Fruit fly (Drosophila melanogaster) whole organism, embryonic: ENCODE data around the gene Rabex-5.
A peak's percentile ranks its signal among the peaks of the same experiment; 100 is the strongest.

Experiments used
- ATbp ChIP-seq: fragments of 200-800 bp; sonication (Bioruptor generic); optimal IDR thresholded peaks from 2 replicates; lab custom pipeline; 2017; ENCODE audit warnings: missing biosample characterization, mild to moderate bottlenecking, missing genetic modification characterization, missing genetic modification reagents
- Antp ChIP-seq: fragments of 200-800 bp; sonication (Bioruptor generic); optimal IDR thresholded peaks from 3 replicates; lab custom pipeline; 2016; ENCODE audit warnings: missing biosample characterization, missing genetic modification characterization
- BtbVII ChIP-seq: fragments of 200-800 bp; sonication (Bioruptor generic); optimal IDR thresholded peaks from 3 replicates; lab custom pipeline; 2017; ENCODE audit warnings: missing biosample characterization, mild to moderate bottlenecking, missing genetic modification characterization
- Bteb2 ChIP-seq: fragments of 200-800 bp; sonication (Bioruptor generic); optimal IDR thresholded peaks from 2 replicates; lab custom pipeline; 2016; ENCODE audit warnings: missing biosample characterization, missing genetic modification characterization
- CG10979 ChIP-seq: fragments of 200-800 bp; sonication (Bioruptor generic); optimal IDR thresholded peaks from 2 replicates; lab custom pipeline; 2018; ENCODE audit warnings: missing biosample characterization, mild to moderate bottlenecking, missing genetic modification characterization, moderate library complexity
- CG11695 ChIP-seq: fragments of 200-800 bp; sonication (Bioruptor generic); IDR thresholded peaks from 3 replicates; pipeline ENCODE4 v1.3.6; 2022; ENCODE audit warnings: missing biosample characterization, missing genetic modification characterization
- CG12659 ChIP-seq: fragments of 200-800 bp; sonication (Bioruptor generic); optimal IDR thresholded peaks from 3 replicates; lab custom pipeline; 2017; ENCODE audit warnings: mild to moderate bottlenecking, missing biosample characterization, missing genetic modification reagents, missing genetic modification characterization
- CG13775 ChIP-seq: fragments of 200-800 bp; sonication (Bioruptor generic); optimal IDR thresholded peaks from 3 replicates; lab custom pipeline; 2017; ENCODE audit warnings: missing biosample characterization, mild to moderate bottlenecking, missing genetic modification characterization
- CG15073 ChIP-seq: fragments of 200-800 bp; sonication (Bioruptor generic); optimal IDR thresholded peaks from 2 replicates; lab custom pipeline; 2016; ENCODE audit warnings: missing biosample characterization, missing genetic modification characterization
- CG15479 ChIP-seq: fragments of 200-800 bp; sonication (Bioruptor generic); optimal IDR thresholded peaks from 3 replicates; lab custom pipeline; 2019; ENCODE audit warnings: missing biosample characterization, mild to moderate bottlenecking, missing genetic modification characterization, moderate library complexity
- CG2129 ChIP-seq: fragments of 200-800 bp; sonication (Bioruptor generic); IDR thresholded peaks from 2 replicates; pipeline ENCODE4 v1.3.6; 2022; ENCODE audit warnings: missing biosample characterization, missing genetic modification characterization; ENCODE audit not compliant: partially characterized antibody
- CG2678 ChIP-seq: fragments of 200-800 bp; sonication (Bioruptor generic); optimal IDR thresholded peaks from 3 replicates; lab custom pipeline; 2019; ENCODE audit warnings: missing biosample characterization, mild to moderate bottlenecking, missing genetic modification characterization, moderate library complexity
- CG30020 ChIP-seq: fragments of 200-800 bp; optimal IDR thresholded peaks from 2 replicates; lab custom pipeline; 2019; ENCODE audit warnings: missing biosample characterization, mild to moderate bottlenecking, missing genetic modification characterization, moderate library complexity
- CG31224 ChIP-seq: fragments of 200-800 bp; sonication (Bioruptor generic); IDR thresholded peaks from 2 replicates; pipeline ENCODE4 v1.3.6; 2022; ENCODE audit warnings: missing biosample characterization, missing genetic modification characterization
- CG3407 ChIP-seq: fragments of 200-800 bp; sonication (Bioruptor generic); optimal IDR thresholded peaks from 2 replicates; lab custom pipeline; 2018; ENCODE audit warnings: missing biosample characterization, mild to moderate bottlenecking, missing genetic modification characterization
- CG3995 ChIP-seq: fragments of 200-800 bp; sonication (Bioruptor generic); optimal IDR thresholded peaks from 3 replicates; lab custom pipeline; 2016; ENCODE audit warnings: missing biosample characterization, missing genetic modification characterization
- CG4854 ChIP-seq: fragments of 200-800 bp; sonication (Bioruptor generic); optimal IDR thresholded peaks from 2 replicates; lab custom pipeline; 2016; ENCODE audit warnings: missing biosample characterization, missing genetic modification characterization, inconsistent platforms
- CG6175 ChIP-seq: fragments of 200-800 bp; sonication (Bioruptor generic); IDR thresholded peaks from 3 replicates; pipeline ENCODE4 v1.3.6; 2022; ENCODE audit warnings: missing biosample characterization, missing genetic modification characterization
- CG9797 ChIP-seq: fragments of 200-800 bp; sonication (Bioruptor generic); optimal IDR thresholded peaks from 3 replicates; lab custom pipeline; 2018; ENCODE audit warnings: missing biosample characterization, mild to moderate bottlenecking, missing genetic modification characterization
- D ChIP-seq, 2 experiments: fragments of 200-800 bp in 1 of 2; fragments of >200 bp in 1 of 2; sonication (Bioruptor generic) in 1 of 2; optimal IDR thresholded peaks; 2 replicates in 1 of 2; 3 replicates in 1 of 2; lab custom pipeline; 2017; ENCODE audit warnings: mild to moderate bottlenecking in 1 of 2, missing biosample characterization in 1 of 2, missing genetic modification characterization in 1 of 2, missing genetic modification reagents in 1 of 2
- Deaf1 ChIP-seq: fragments of 200-800 bp; optimal IDR thresholded peaks from 3 replicates; lab custom pipeline; 2019; ENCODE audit warnings: missing biosample characterization, mild to moderate bottlenecking, missing genetic modification characterization, moderate library complexity
- Dek ChIP-seq: fragments of 200-800 bp; sonication (Bioruptor generic); optimal IDR thresholded peaks from 3 replicates; lab custom pipeline; 2019; ENCODE audit warnings: missing biosample characterization, mild to moderate bottlenecking, missing genetic modification characterization, moderate library complexity
- Dp ChIP-seq: fragments of 200-800 bp; sonication (Bioruptor generic); optimal IDR thresholded peaks from 2 replicates; lab custom pipeline; 2018; ENCODE audit warnings: missing biosample characterization, mild to moderate bottlenecking, missing genetic modification characterization, moderate library complexity
- E2f2 ChIP-seq: fragments of 200-800 bp; sonication (Bioruptor generic); IDR thresholded peaks from 2 replicates; pipeline ENCODE4 v1.3.6; 2022; ENCODE audit warnings: missing biosample characterization, missing genetic modification characterization
- Ets65A ChIP-seq: fragments of 200-800 bp; sonication (Bioruptor generic); peaks from one replicate; lab custom pipeline; 2016; ENCODE audit warnings: missing biosample characterization, missing genetic modification characterization
- Med ChIP-seq: fragments of 200-800 bp; sonication (Bioruptor generic); peaks from one replicate; lab custom pipeline; 2016; ENCODE audit warnings: missing biosample characterization, missing genetic modification characterization, mild to moderate bottlenecking, inconsistent platforms, moderate library complexity
- NC2α ChIP-seq: fragments of 200-800 bp; sonication (Bioruptor generic); optimal IDR thresholded peaks from 2 replicates; lab custom pipeline; 2016; ENCODE audit warnings: missing biosample characterization, missing genetic modification characterization
- Neu2 ChIP-seq: fragments of 200-800 bp; sonication (Bioruptor generic); optimal IDR thresholded peaks from 3 replicates; lab custom pipeline; 2016; ENCODE audit warnings: missing biosample characterization, missing genetic modification characterization, borderline replicate concordance
- Sin3A ChIP-seq: fragments of >200 bp; optimal IDR thresholded peaks from 2 replicates; lab custom pipeline; 2018
- Sox100B ChIP-seq: fragments of 200-800 bp; sonication (Bioruptor generic); optimal IDR thresholded peaks from 3 replicates; lab custom pipeline; 2018; ENCODE audit warnings: missing biosample characterization, mild to moderate bottlenecking, missing genetic modification characterization
- Sry-δ ChIP-seq: fragments of 200-800 bp; sonication (Bioruptor generic); optimal IDR thresholded peaks from 2 replicates; lab custom pipeline; 2016; ENCODE audit warnings: missing biosample characterization, missing genetic modification characterization
- Vsx1 ChIP-seq: fragments of 200-800 bp; sonication (Bioruptor generic); optimal IDR thresholded peaks from 2 replicates; lab custom pipeline; 2017; ENCODE audit warnings: missing biosample characterization, mild to moderate bottlenecking, missing genetic modification characterization, missing genetic modification reagents
- Xrp1 ChIP-seq: fragments of 200-800 bp; sonication (Bioruptor generic); IDR thresholded peaks from 2 replicates; pipeline ENCODE4 v1.3.6; 2022; ENCODE audit warnings: missing biosample characterization, missing genetic modification characterization
- amos ChIP-seq: fragments of 200-800 bp; sonication (Bioruptor generic); IDR thresholded peaks from 2 replicates; pipeline ENCODE4 v1.3.6; 2022; ENCODE audit warnings: missing biosample characterization, missing genetic modification characterization; ENCODE audit not compliant: partially characterized antibody
- danr ChIP-seq: fragments of 200-800 bp; sonication (Bioruptor generic); IDR thresholded peaks from 2 replicates; pipeline ENCODE4 v1.3.6; 2022; ENCODE audit warnings: missing biosample characterization, missing genetic modification characterization
- dpn ChIP-seq, 2 experiments: fragments of 200-800 bp; sonication (Bioruptor generic); optimal IDR thresholded peaks; 3 replicates each; lab custom pipeline; 2016; ENCODE audit warnings: missing biosample characterization in 2 of 2, missing genetic modification characterization in 2 of 2
- hbn ChIP-seq: fragments of 200-800 bp; sonication (Bioruptor generic); IDR thresholded peaks from 2 replicates; pipeline ENCODE4 v1.3.6; 2022; ENCODE audit warnings: missing biosample characterization, missing genetic modification characterization; ENCODE audit not compliant: partially characterized antibody
- klu ChIP-seq: fragments of 200-800 bp; sonication (Bioruptor generic); IDR thresholded peaks from 2 replicates; pipeline ENCODE4 v1.3.6; 2022; ENCODE audit warnings: missing biosample characterization, missing genetic modification characterization
- lilli ChIP-seq: fragments of 200-800 bp; sonication (Bioruptor generic); optimal IDR thresholded peaks from 3 replicates; lab custom pipeline; 2016; ENCODE audit warnings: missing biosample characterization, missing genetic modification characterization
- nerfin-1 ChIP-seq: fragments of 200-800 bp; sonication (Bioruptor generic); optimal IDR thresholded peaks from 3 replicates; lab custom pipeline; 2019; ENCODE audit warnings: missing biosample characterization, mild to moderate bottlenecking, missing genetic modification characterization, moderate library complexity
- onecut ChIP-seq: fragments of 200-800 bp; sonication (Bioruptor generic); IDR thresholded peaks from 2 replicates; pipeline ENCODE4 v1.3.6; 2022; ENCODE audit warnings: missing biosample characterization, missing genetic modification characterization
- p53 ChIP-seq: fragments of 200-800 bp; sonication (Bioruptor generic); optimal IDR thresholded peaks from 2 replicates; lab custom pipeline; 2016; ENCODE audit warnings: missing biosample characterization, missing genetic modification characterization
- pho ChIP-seq: fragments of 200-800 bp; sonication (Bioruptor generic); optimal IDR thresholded peaks from 2 replicates; lab custom pipeline; 2016; ENCODE audit warnings: missing biosample characterization, missing genetic modification characterization
- phol ChIP-seq: fragments of 200-800 bp; sonication (Bioruptor generic); optimal IDR thresholded peaks from 3 replicates; lab custom pipeline; 2018; ENCODE audit warnings: missing biosample characterization, mild to moderate bottlenecking, missing genetic modification characterization, moderate library complexity
- pzg ChIP-seq: fragments of 200-800 bp; sonication (Bioruptor generic); optimal IDR thresholded peaks from 3 replicates; lab custom pipeline; 2018; ENCODE audit warnings: missing biosample characterization, mild to moderate bottlenecking, missing genetic modification characterization, moderate library complexity
- row ChIP-seq: fragments of 200-800 bp; sonication (Bioruptor generic); IDR thresholded peaks from 3 replicates; pipeline ENCODE4 v1.3.6; 2022; ENCODE audit warnings: missing biosample characterization, missing genetic modification characterization
- scrt ChIP-seq: fragments of 200-800 bp; sonication (Bioruptor generic); optimal IDR thresholded peaks from 2 replicates; lab custom pipeline; 2018; ENCODE audit warnings: missing biosample characterization, mild to moderate bottlenecking, missing genetic modification characterization, moderate library complexity
- sens ChIP-seq: fragments of 200-800 bp; sonication (Bioruptor generic); peaks from one replicate; lab custom pipeline; 2016; ENCODE audit warnings: missing biosample characterization, missing genetic modification characterization
- seq ChIP-seq: fragments of 200-800 bp; sonication (Bioruptor generic); IDR thresholded peaks from 2 replicates; pipeline ENCODE4 v1.3.6; 2022; ENCODE audit warnings: missing biosample characterization, missing genetic modification characterization
- sisA ChIP-seq: fragments of 200-800 bp; sonication (Bioruptor generic); IDR thresholded peaks from 2 replicates; pipeline ENCODE4 v1.3.6; 2022; ENCODE audit warnings: missing biosample characterization, missing genetic modification characterization
- stwl ChIP-seq: fragments of 200-800 bp; sonication (Bioruptor generic); optimal IDR thresholded peaks from 3 replicates; lab custom pipeline; 2018; ENCODE audit warnings: missing biosample characterization, mild to moderate bottlenecking, missing genetic modification characterization, moderate library complexity
- zf30C ChIP-seq: fragments of 200-800 bp; sonication (Bioruptor generic); optimal IDR thresholded peaks from 3 replicates; lab custom pipeline; 2018; ENCODE audit warnings: missing biosample characterization, mild to moderate bottlenecking, missing genetic modification characterization

Gene Rabex-5

dm6 chr3L:1329724-1330123, 34.0 kb downstream of the Rabex-5 start, which contains the start of gene ND-ACP (continued):
- TF ChIP-seq Bteb2 (GFP tag; lab: Kevin White, UChicago) (no peak), CG6175 (GFP tag; lab: Robert Waterston, UW) (no peak), amos (GFP tag; lab: Robert Waterston, UW) (no peak), D (optimal IDR thresholded peaks at IDR 0.05; lab: Kevin White, UChicago) (no peak), D (GFP tag; optimal IDR thresholded peaks at IDR 0.05; lab: Kevin White, UChicago) (no peak), phol (tag; lab: Kevin White, UChicago) (peak; percentile 23), seq (GFP tag; lab: Robert Waterston, UW) (no peak), Antp (GFP tag; lab: Kevin White, UChicago) (no peak), stwl (peak; percentile 56), Dp (GFP tag; lab: Kevin White, UChicago) (peak; percentile 92), p53 (no peak), CG3995 (GFP tag; lab: Kevin White, UChicago) (peak; percentile 56), CG13775 (GFP tag; lab: Kevin White, UChicago) (no peak), CG9797 (peak; percentile 89), nerfin-1 (no peak), lilli (GFP tag; lab: Kevin White, UChicago) (no peak), CG10979 (tag; lab: Kevin White, UChicago) (no peak), Med (GFP tag; lab: Kevin White, UChicago) (peak; percentile 67), hbn (GFP tag; lab: Robert Waterston, UW) (no peak), danr (no peak), Neu2 (GFP tag; lab: Kevin White, UChicago) (no peak), CG15479 (GFP tag; lab: Kevin White, UChicago) (peak; percentile 51), CG3407 (GFP tag; lab: Kevin White, UChicago) (no peak), sisA (no peak), klu (GFP tag; lab: Robert Waterston, UW) (no peak), Xrp1 (GFP tag; lab: Robert Waterston, UW) (no peak), zf30C (GFP tag; lab: Kevin White, UChicago) (no peak), ATbp (GFP tag; lab: Kevin White, UChicago) (no peak), dpn (GFP tag; optimal IDR thresholded peaks at IDR 0.05; lab: Kevin White, UChicago) (no peak), pzg (peak; percentile 74), CG30020 (tag; lab: Kevin White, UChicago) (peak; percentile 32), E2f2 (GFP tag; lab: Robert Waterston, UW) (peak; percentile 91), Sry-δ (peak; percentile 42), Dek (no peak), Sin3A (lab: Kevin White, UChicago) (peak; percentile 78), CG31224 (GFP tag; lab: Robert Waterston, UW) (no peak), CG12659 (GFP tag; lab: Kevin White, UChicago) (peak; percentile 37), CG2129 (GFP tag; lab: Robert Waterston, UW) (no peak), BtbVII (GFP tag; lab: Kevin White, UChicago) (no peak), NC2α (GFP tag; lab: Kevin White, UChicago) (no peak)

DNA sequence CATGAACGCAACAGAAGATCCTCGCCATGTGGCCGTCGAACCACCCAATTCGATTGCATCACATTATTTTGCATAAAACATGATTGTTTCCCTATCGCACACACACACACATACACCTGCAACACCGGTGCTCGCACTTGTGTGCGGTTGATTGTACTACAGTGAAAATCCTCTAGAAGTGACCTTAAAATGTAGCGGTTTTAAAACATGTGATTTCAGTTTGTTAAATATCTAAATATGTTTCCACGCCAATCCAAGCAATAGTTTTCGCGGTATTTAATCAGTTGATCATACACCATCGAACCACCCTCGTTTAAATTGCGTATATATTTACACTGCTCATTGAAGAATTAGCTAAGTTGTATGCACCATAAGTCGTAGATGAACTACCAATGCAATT, 34.7 kb downstream of the Rabex-5 start:
- TF ChIP-seq Ets65A (GFP tag; lab: Kevin White, UChicago) (peak; percentile 2), row (peak; percentile 20; the same call in 1 of the 3 replicates), CG15073 (GFP tag; lab: Kevin White, UChicago) (no peak), onecut (GFP tag; lab: Robert Waterston, UW) (no peak), Sox100B (GFP tag; lab: Kevin White, UChicago) (no peak), Med (GFP tag; lab: Kevin White, UChicago) (peak; percentile 54), Vsx1 (GFP tag; lab: Kevin White, UChicago) (no peak), scrt (GFP tag; lab: Kevin White, UChicago) (no peak), sens (GFP tag; lab: Kevin White, UChicago) (peak; percentile 31), CG11695 (GFP tag; lab: Robert Waterston, UW) (0 out of 3 replicates have a peak, but pooled peaks have one; percentile 17), pho (GFP tag; lab: Kevin White, UChicago) (no peak), CG2678 (no peak), Deaf1 (no peak), CG9797 (no peak), CG4854 (GFP tag; lab: Kevin White, UChicago) (no peak)
